Fruit fly (Drosophila melanogaster): ENCODE measurements around the gene CG11893.

DNA sequence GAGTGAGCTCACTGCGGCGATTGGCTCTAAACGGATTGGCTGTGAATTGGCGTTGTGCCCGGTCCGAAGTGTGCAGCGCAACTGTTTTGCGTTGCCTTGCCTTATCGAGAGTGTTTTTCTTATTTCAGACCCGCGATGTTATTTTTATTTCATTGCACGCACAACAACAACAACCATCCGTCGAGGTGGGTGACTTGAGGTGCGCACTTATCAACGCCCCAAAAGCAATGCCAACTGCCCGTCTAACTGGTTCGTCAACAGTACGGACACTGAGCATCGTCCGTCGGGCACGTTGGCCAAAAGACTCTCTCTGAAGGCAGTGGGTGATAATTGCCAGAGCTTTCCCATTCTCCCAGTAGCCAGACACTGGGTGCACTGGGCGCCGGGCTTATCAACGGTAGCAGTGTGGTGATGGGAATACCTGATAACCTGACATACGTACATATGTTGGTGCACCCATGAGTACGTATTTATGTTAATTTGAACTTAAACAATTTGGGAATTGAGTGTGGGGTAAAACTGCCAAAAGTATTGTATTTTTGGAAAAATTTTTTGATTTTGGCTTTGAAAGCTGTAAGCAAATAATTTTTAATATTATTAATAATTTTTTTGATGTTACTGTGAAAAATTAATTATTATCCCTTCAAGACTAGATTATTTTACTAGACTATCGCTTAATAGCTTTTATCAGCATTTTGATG lies 5.8 kb downstream of the CG11893 start, which contains the start of gene CG31102:
- TF ChIP-seq CG8478 (optimal IDR thresholded peaks at IDR 0.05) = no peak
- no peak for TF ChIP-seq CTCF (optimal IDR thresholded peaks at IDR 0.05)
